Fruit fly (Drosophila melanogaster) whole organism, pupa: ENCODE data around the gene CG32066.

ENCODE experiments used
- CG10348 ChIP-seq: fragments of 200-800 bp; sonication (Bioruptor generic); IDR thresholded peaks from 2 replicates; pipeline ENCODE4 v1.3.6; 2022; ENCODE audit warnings: missing biosample characterization, missing genetic modification characterization
- CG12605 ChIP-seq: fragments of 200-800 bp; sonication (Bioruptor generic); IDR thresholded peaks from 2 replicates; pipeline ENCODE4 v1.3.6; 2022; ENCODE audit warnings: missing biosample characterization, missing genetic modification characterization
- CG13204 ChIP-seq: fragments of 200-800 bp; sonication (Bioruptor generic); optimal IDR thresholded peaks from 2 replicates; lab custom pipeline; 2018; ENCODE audit warnings: missing biosample characterization, mild to moderate bottlenecking, missing genetic modification characterization, moderate library complexity
- CG14655 ChIP-seq: fragments of 200-800 bp; sonication (Bioruptor generic); optimal IDR thresholded peaks from 3 replicates; lab custom pipeline; 2017; ENCODE audit warnings: mild to moderate bottlenecking, missing biosample characterization, missing genetic modification reagents, missing genetic modification characterization
- CG15710 ChIP-seq: fragments of 200-800 bp; sonication (Bioruptor generic); optimal IDR thresholded peaks from 2 replicates; lab custom pipeline; 2018; ENCODE audit warnings: missing biosample characterization, mild to moderate bottlenecking, missing genetic modification characterization, moderate library complexity
- CG17806 ChIP-seq: fragments of 200-800 bp; sonication (Bioruptor generic); optimal IDR thresholded peaks from 2 replicates; lab custom pipeline; 2018; ENCODE audit warnings: missing biosample characterization, mild to moderate bottlenecking, missing genetic modification characterization, moderate library complexity
- CG32121 ChIP-seq: fragments of 200-800 bp; sonication (Bioruptor generic); IDR thresholded peaks from 2 replicates; pipeline ENCODE4 v1.3.6; 2022; ENCODE audit warnings: missing biosample characterization, missing genetic modification characterization
- CG34367 ChIP-seq: fragments of 200-800 bp; sonication (Bioruptor generic); optimal IDR thresholded peaks from 2 replicates; lab custom pipeline; 2018; ENCODE audit warnings: missing biosample characterization, mild to moderate bottlenecking, missing genetic modification characterization
- CG4496 ChIP-seq: fragments of 200-800 bp; sonication (Bioruptor generic); IDR thresholded peaks from 3 replicates; pipeline ENCODE4 v1.3.6; 2022; ENCODE audit warnings: missing biosample characterization, missing genetic modification characterization
- CG8159 ChIP-seq: fragments of 200-800 bp; sonication (Bioruptor generic); optimal IDR thresholded peaks from 3 replicates; lab custom pipeline; 2018; ENCODE audit warnings: missing biosample characterization, mild to moderate bottlenecking, missing genetic modification characterization, moderate library complexity
- CG8301 ChIP-seq: fragments of 200-800 bp; sonication (Bioruptor generic); optimal IDR thresholded peaks from 2 replicates; lab custom pipeline; 2018; ENCODE audit warnings: missing biosample characterization, mild to moderate bottlenecking, missing genetic modification characterization
- CG9948 ChIP-seq: fragments of 200-800 bp; sonication (Bioruptor generic); optimal IDR thresholded peaks from 2 replicates; lab custom pipeline; 2018; ENCODE audit warnings: missing biosample characterization, mild to moderate bottlenecking, missing genetic modification characterization, moderate library complexity
- D1 ChIP-seq: fragments of 200-800 bp; sonication (Bioruptor generic); optimal IDR thresholded peaks from 2 replicates; lab custom pipeline; 2018; ENCODE audit warnings: missing biosample characterization, mild to moderate bottlenecking, missing genetic modification characterization, moderate library complexity
- EcR ChIP-seq: fragments of 200-800 bp; sonication (Bioruptor generic); optimal IDR thresholded peaks from 3 replicates; lab custom pipeline; 2019; ENCODE audit warnings: missing biosample characterization, missing genetic modification characterization, mild to moderate bottlenecking, moderate library complexity, missing genetic modification reagents
- Ets98B ChIP-seq: fragments of 200-800 bp; sonication (Bioruptor generic); IDR thresholded peaks from 2 replicates; pipeline ENCODE4 v1.3.6; 2022; ENCODE audit warnings: missing biosample characterization, missing genetic modification characterization
- Pif1A ChIP-seq: fragments of 200-800 bp; sonication (Bioruptor generic); optimal IDR thresholded peaks from 3 replicates; lab custom pipeline; 2016; ENCODE audit warnings: missing biosample characterization, missing genetic modification characterization
- Pif1B ChIP-seq: fragments of 200-800 bp; sonication (Bioruptor generic); optimal IDR thresholded peaks from 3 replicates; lab custom pipeline; 2016; ENCODE audit warnings: missing biosample characterization, missing genetic modification characterization
- Snoo ChIP-seq: fragments of 200-800 bp; sonication (Bioruptor generic); optimal IDR thresholded peaks from 3 replicates; lab custom pipeline; 2017; ENCODE audit warnings: missing biosample characterization, mild to moderate bottlenecking, missing genetic modification characterization, inconsistent platforms
- fd96Ca ChIP-seq: fragments of 200-800 bp; sonication (Bioruptor generic); IDR thresholded peaks from 3 replicates; pipeline ENCODE4 v1.3.6; 2022; ENCODE audit warnings: missing biosample characterization, missing genetic modification characterization
- gl ChIP-seq: fragments of 200-800 bp; sonication (Bioruptor generic); optimal IDR thresholded peaks from 2 replicates; lab custom pipeline; 2018; ENCODE audit warnings: missing biosample characterization, mild to moderate bottlenecking, missing genetic modification characterization
- rn ChIP-seq: fragments of 200-800 bp; sonication (Bioruptor generic); IDR thresholded peaks from 2 replicates; pipeline ENCODE4 v1.3.6; 2022; ENCODE audit warnings: missing biosample characterization, missing genetic modification characterization

CG32066 gene

DNA sequence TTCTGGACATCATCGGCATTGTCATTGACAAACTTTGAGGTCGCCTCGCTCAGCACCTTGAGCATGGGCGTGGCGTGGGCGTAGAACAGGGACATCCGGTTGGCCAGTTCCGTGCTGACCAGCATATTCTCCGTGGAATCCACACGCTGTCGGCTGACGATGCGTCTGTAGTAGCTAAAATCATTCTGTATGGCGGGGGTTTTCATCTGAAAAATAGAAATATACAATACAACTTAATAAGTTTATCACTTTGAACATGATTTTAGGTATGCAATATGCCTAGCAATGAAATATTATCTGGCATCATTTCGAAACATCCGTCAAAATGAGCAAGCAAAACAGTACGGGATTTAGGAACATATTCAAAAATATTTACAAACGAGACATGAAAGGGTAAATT lies 19.2 kb downstream of the CG32066 start, which contains the start of gene CG14154:
TSS of gene CG14154 (plus strand) at position 301 of the 400 bp plus-strand sequence.
- TF ChIP-seq Snoo (no peak), CG8301 (tag; lab: Kevin White, UChicago) (no peak), CG17806 (tag; lab: Kevin White, UChicago) (no peak), D1 (no peak), CG10348 (GFP tag; lab: Robert Waterston, UW) (no peak), CG34367 (no peak), Pif1B (GFP tag; lab: Kevin White, UChicago) (no peak), Pif1A (GFP tag; lab: Kevin White, UChicago) (no peak), CG12605 (no peak), Ets98B (GFP tag; lab: Robert Waterston, UW) (no peak), CG9948 (no peak), CG32121 (GFP tag; lab: Robert Waterston, UW) (no peak), rn (GFP tag; lab: Robert Waterston, UW) (no peak), CG15710 (tag; lab: Kevin White, UChicago) (no peak), EcR (no peak), gl (no peak), CG8159 (no peak), CG13204 (GFP tag; lab: Kevin White, UChicago) (no peak), CG4496 (no peak), fd96Ca (GFP tag; lab: Robert Waterston, UW) (no peak)

- TF ChIP-seq CG8159 (no peak), CG14655 (GFP tag; lab: Kevin White, UChicago) (no peak), CG15710 (tag; lab: Kevin White, UChicago) (no peak), EcR (no peak), Ets98B (GFP tag; lab: Robert Waterston, UW) (no peak), CG4496 (no peak), CG17806 (tag; lab: Kevin White, UChicago) (no peak), rn (GFP tag; lab: Robert Waterston, UW) (no peak), gl (no peak), CG9948 (no peak), Pif1B (GFP tag; lab: Kevin White, UChicago) (no peak)
Measured at dm6 chr3L:10639440-10639839, 21.4 kb downstream of the CG32066 start, which contains the start of gene CG18628. Gene CG18628, plus strand, starts transcription at chr3L:10639740.

dm6 chr3L:10637819-10638218 lies 23.0 kb downstream of the CG32066 start, which contains the start of gene Cnep1r2:
Gene Cnep1r2, plus strand, starts transcription at chr3L:10638146.
- TF ChIP-seq EcR (no peak), CG32121 (GFP tag; lab: Robert Waterston, UW) (peak; percentile 91), CG34367 (peak; percentile 86), CG14655 (GFP tag; lab: Kevin White, UChicago) (peak; percentile 92), CG15710 (tag; lab: Kevin White, UChicago) (peak; percentile 97), Pif1A (GFP tag; lab: Kevin White, UChicago) (no peak), Pif1B (GFP tag; lab: Kevin White, UChicago) (peak; percentile 86), gl (peak; percentile 65), rn (GFP tag; lab: Robert Waterston, UW) (peak; percentile 85), CG8159 (peak; percentile 97), CG12605 (peak; percentile 76), CG8301 (tag; lab: Kevin White, UChicago) (peak; percentile 87), CG10348 (GFP tag; lab: Robert Waterston, UW) (peak; percentile 74; the same call in 1 of the 2 replicates), CG17806 (tag; lab: Kevin White, UChicago) (peak; percentile 95), CG4496 (peak; percentile 94), Snoo (peak; percentile 93), CG9948 (peak; percentile 95), fd96Ca (GFP tag; lab: Robert Waterston, UW) (peak; percentile 86), D1 (peak; percentile 84), Ets98B (GFP tag; lab: Robert Waterston, UW) (peak; percentile 85), CG13204 (GFP tag; lab: Kevin White, UChicago) (no peak)

- TF ChIP-seq Pif1B (GFP tag; lab: Kevin White, UChicago): no peak
- no peak for TF ChIP-seq Ets98B (GFP tag; lab: Robert Waterston, UW)
- TF ChIP-seq D1: peak; percentile 34
- no peak for TF ChIP-seq CG9948
Measured at dm6 chr3L:10630885-10631359, 29.9 kb downstream of the CG32066 start, which contains the start of the genes CG42535, CG34001 and hay. Gene CG42535, minus strand, starts transcription at chr3L:10630935. Gene CG34001, plus strand, starts transcription at chr3L:10631079. Gene hay, plus strand, starts transcription at chr3L:10631079.

dm6 chr3L:10629969-10630368 lies 30.8 kb downstream of the CG32066 start, which contains the start of gene CG42536:
Gene CG42536, minus strand, starts transcription at chr3L:10630069.
- TF ChIP-seq gl (no peak), CG34367 (no peak), Pif1B (GFP tag; lab: Kevin White, UChicago) (no peak), Snoo (no peak)
- TF ChIP-seq, all 21 proteins: peak for 0

DNA sequence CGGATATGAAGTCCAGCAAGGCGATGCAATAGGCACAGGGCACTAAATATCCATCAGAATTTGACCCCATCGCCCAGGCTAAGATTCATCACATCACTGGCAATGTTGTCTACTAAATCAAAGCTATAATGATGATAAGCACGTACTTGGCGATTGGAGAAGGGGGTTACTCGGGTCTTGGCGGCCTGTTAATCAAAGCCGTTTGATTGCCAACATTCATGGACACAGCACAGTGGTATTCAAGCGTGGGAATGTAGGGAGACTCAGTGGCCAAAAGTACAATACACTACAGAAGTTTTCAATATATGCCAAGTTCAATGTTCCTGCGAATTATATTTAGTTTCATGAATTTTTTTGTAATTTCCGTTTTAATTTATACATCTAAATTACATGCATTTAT lies 32.4 kb downstream of the CG32066 start, which contains the start of gene CG14151:
TSS of gene CG14151 (minus strand) at position 101 of the 400 bp plus-strand sequence.
- TF ChIP-seq CG34367 (no peak), CG10348 (GFP tag; lab: Robert Waterston, UW) (no peak), EcR (no peak)

DNA sequence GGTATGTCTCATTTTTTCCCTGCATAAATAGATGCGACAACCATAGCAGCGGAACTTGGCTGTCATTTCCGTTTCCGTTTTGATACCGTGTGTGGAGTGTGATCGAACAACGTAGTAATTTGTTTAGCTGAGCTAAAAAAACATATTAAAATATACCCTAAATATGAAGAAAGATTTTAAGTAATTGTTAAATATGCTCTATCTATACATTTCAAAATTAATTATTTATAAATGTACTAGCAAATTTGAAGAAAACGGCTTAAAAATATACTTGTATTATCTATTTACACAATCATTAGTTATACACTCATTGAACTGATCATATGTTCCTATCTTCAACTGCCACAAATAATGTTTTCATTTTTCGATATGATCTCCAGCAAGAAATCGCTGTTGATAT lies 34.6 kb downstream of the CG32066 start, which contains the start of gene CG34238:
TSS of gene CG34238 (plus strand) at position 301 of the 400 bp plus-strand sequence.
- no peak for TF ChIP-seq fd96Ca (GFP tag; lab: Robert Waterston, UW)
